Worm (Caenorhabditis elegans) whole organism, L3 larva: Measurements from ENCODE around the gene C03B1.3.

Experiments
- R02D3.7 ChIP-seq: fragments of 150-350 bp; optimal IDR thresholded peaks from 2 replicates; lab custom pipeline; 2014; ENCODE audit warnings: missing biosample characterization, missing genetic modification characterization
- ZK546.5 ChIP-seq: sonication (generic microtip); optimal IDR thresholded peaks from 2 replicates; lab custom pipeline; 2017; ENCODE audit warnings: missing biosample characterization, missing genetic modification characterization
- aly-2 ChIP-seq: fragments of 150-350 bp; optimal IDR thresholded peaks from 2 replicates; lab custom pipeline; 2014; ENCODE audit warnings: missing biosample characterization, missing genetic modification characterization
- ceh-28 ChIP-seq: fragments of 150-350 bp; optimal IDR thresholded peaks from 2 replicates; lab custom pipeline; 2014; ENCODE audit warnings: missing biosample characterization, missing genetic modification reagents, missing genetic modification characterization
- egl-27 ChIP-seq: sonication (generic microtip); optimal IDR thresholded peaks from 4 replicates; lab custom pipeline; 2017; ENCODE audit warnings: missing biosample characterization, missing genetic modification reagents, missing genetic modification characterization
- egl-5 ChIP-seq: fragments of 150-350 bp; optimal IDR thresholded peaks from 2 replicates; lab custom pipeline; 2017; ENCODE audit warnings: missing biosample characterization, missing genetic modification reagents, missing genetic modification characterization, inconsistent platforms
- elt-1 ChIP-seq: fragments of 150-350 bp; optimal IDR thresholded peaks from 2 replicates; lab custom pipeline; 2014; ENCODE audit warnings: missing biosample characterization, missing genetic modification characterization
- elt-2 ChIP-seq: sonication (generic microtip); optimal IDR thresholded peaks from 2 replicates; lab custom pipeline; 2016; ENCODE audit warnings: missing genetic modification reagents, mild to moderate bottlenecking, missing genetic modification characterization, missing compliant biosample characterization
- elt-3 ChIP-seq, 3 experiments: fragments of 150-350 bp in 1 of 3; sonication (generic microtip) in 2 of 3; optimal IDR thresholded peaks; 2 replicates in 2 of 3; 4 replicates in 1 of 3; lab custom pipeline; 2014 to 2017; ENCODE audit warnings: missing biosample characterization in 3 of 3, missing genetic modification characterization in 3 of 3
- eor-1 ChIP-seq, 2 experiments: fragments of 150-350 bp; optimal IDR thresholded peaks; 2 replicates each; lab custom pipeline; 2014 to 2018; ENCODE audit warnings: missing biosample characterization in 2 of 2, missing genetic modification characterization in 2 of 2
- fkh-2 ChIP-seq: fragments of 150-350 bp; optimal IDR thresholded peaks from 2 replicates; lab custom pipeline; 2014; ENCODE audit warnings: missing biosample characterization, missing genetic modification reagents, missing genetic modification characterization
- fos-1 ChIP-seq: fragments of 150-350 bp; optimal IDR thresholded peaks from 2 replicates; lab custom pipeline; 2014; ENCODE audit warnings: missing biosample characterization, missing genetic modification characterization
- hmg-11 ChIP-seq: sonication (generic microtip); optimal IDR thresholded peaks from 2 replicates; lab custom pipeline; 2016; ENCODE audit warnings: missing genetic modification characterization, missing compliant biosample characterization
- jun-1 ChIP-seq: fragments of 150-350 bp; optimal IDR thresholded peaks from 2 replicates; lab custom pipeline; 2014; ENCODE audit warnings: missing biosample characterization, missing genetic modification reagents, missing genetic modification characterization
- lin-15B ChIP-seq: fragments of 150-350 bp; optimal IDR thresholded peaks from 2 replicates; lab custom pipeline; 2014; ENCODE audit warnings: missing biosample characterization, missing genetic modification characterization
- lin-39 ChIP-seq: fragments of 150-350 bp; optimal IDR thresholded peaks from 2 replicates; lab custom pipeline; 2018; ENCODE audit warnings: missing biosample characterization, missing genetic modification reagents, missing genetic modification characterization
- lsy-12 ChIP-seq: sonication (generic microtip); optimal IDR thresholded peaks from 2 replicates; lab custom pipeline; 2016; ENCODE audit warnings: mild to moderate bottlenecking, missing genetic modification characterization, missing compliant biosample characterization
- mdl-1 ChIP-seq: fragments of 150-350 bp; optimal IDR thresholded peaks from 2 replicates; lab custom pipeline; 2014; ENCODE audit warnings: missing biosample characterization, missing genetic modification characterization
- nfya-1 ChIP-seq: sonication (generic microtip); optimal IDR thresholded peaks from 2 replicates; lab custom pipeline; 2017; ENCODE audit warnings: missing genetic modification characterization, mild to moderate bottlenecking, missing compliant biosample characterization, antibody characterized with exemption, moderate library complexity; ENCODE audit not compliant: insufficient read depth
- nhr-23 ChIP-seq: fragments of 150-350 bp; optimal IDR thresholded peaks from 2 replicates; lab custom pipeline; 2014; ENCODE audit warnings: missing biosample characterization, missing genetic modification reagents, missing genetic modification characterization
- nhr-25 ChIP-seq: sonication (generic microtip); optimal IDR thresholded peaks from 2 replicates; lab custom pipeline; 2017; ENCODE audit warnings: missing biosample characterization, missing genetic modification characterization
- nhr-43 ChIP-seq: sonication (generic microtip); optimal IDR thresholded peaks from 2 replicates; lab custom pipeline; 2016; ENCODE audit warnings: mild to moderate bottlenecking, missing genetic modification characterization, missing compliant biosample characterization; ENCODE audit not compliant: poor library complexity, severe bottlenecking
- nhr-67 ChIP-seq: fragments of 150-350 bp; optimal IDR thresholded peaks from 2 replicates; lab custom pipeline; 2014; ENCODE audit warnings: missing biosample characterization, missing genetic modification characterization
- nhr-76 ChIP-seq: fragments of 150-350 bp; sonication (generic microtip); optimal IDR thresholded peaks from 5 replicates; lab custom pipeline; 2014; ENCODE audit warnings: missing biosample characterization, missing genetic modification characterization
- pha-4 ChIP-seq: fragments of 150-350 bp; optimal IDR thresholded peaks from 2 replicates; lab custom pipeline; 2014; ENCODE audit warnings: missing biosample characterization, missing genetic modification reagents, missing genetic modification characterization
- pqm-1 ChIP-seq: fragments of 150-350 bp; optimal IDR thresholded peaks from 2 replicates; lab custom pipeline; 2017; ENCODE audit warnings: missing biosample characterization, missing genetic modification characterization, inconsistent platforms
- sea-2 ChIP-seq: fragments of 150-350 bp; sonication (generic microtip); optimal IDR thresholded peaks from 4 replicates; lab custom pipeline; 2014; ENCODE audit warnings: missing biosample characterization, missing genetic modification reagents, missing genetic modification characterization
- snpc-4 ChIP-seq: fragments of 150-350 bp; optimal IDR thresholded peaks from 2 replicates; lab custom pipeline; 2014; ENCODE audit warnings: missing biosample characterization, missing genetic modification characterization
- tbx-2 ChIP-seq: sonication (generic microtip); optimal IDR thresholded peaks from 2 replicates; lab custom pipeline; 2016; ENCODE audit warnings: mild to moderate bottlenecking, missing genetic modification characterization, missing compliant biosample characterization
- unc-39 ChIP-seq: sonication (generic microtip); optimal IDR thresholded peaks from 4 replicates; lab custom pipeline; 2017; ENCODE audit warnings: missing biosample characterization, missing genetic modification characterization
- zag-1 ChIP-seq: fragments of 150-350 bp; optimal IDR thresholded peaks from 2 replicates; lab custom pipeline; 2014; ENCODE audit warnings: missing biosample characterization, missing genetic modification characterization
- ztf-4 ChIP-seq: fragments of 150-350 bp; optimal IDR thresholded peaks from 2 replicates; lab custom pipeline; 2014; ENCODE audit warnings: missing biosample characterization, missing genetic modification characterization

C03B1.3 gene

DNA sequence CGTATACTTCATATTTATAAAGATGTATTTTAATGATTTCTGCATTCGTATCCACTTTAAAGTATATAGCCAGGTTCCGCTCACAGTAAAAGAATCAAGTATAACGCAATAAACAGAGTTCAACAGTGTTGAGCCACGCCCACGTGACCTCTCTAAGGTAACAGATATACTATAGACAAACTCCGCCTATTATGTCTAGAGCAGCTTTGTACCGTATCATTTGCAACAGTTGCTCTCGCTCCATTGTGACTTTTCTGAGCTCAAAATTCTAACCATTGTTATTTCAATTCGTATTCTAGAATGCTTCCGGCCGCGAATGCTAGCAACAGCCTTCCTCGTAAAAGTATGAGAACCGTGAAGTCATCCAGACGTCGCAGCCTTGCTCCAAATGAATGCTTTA, 7.5 kb downstream of the C03B1.3 start, which contains the start of gene C03B1.17:
Gene C03B1.17 (plus strand): TSS at position 301 of the 400 bp plus-strand sequence.
- no peak for TF ChIP-seq elt-1
- no peak for TF ChIP-seq tbx-2 (tag; lab: Kevin White, UChicago)
- TF ChIP-seq lin-39 (tag; lab: Kevin White, UChicago) = no peak
- no peak for TF ChIP-seq nhr-76 (tag; lab: Kevin White, UChicago)
- no peak for TF ChIP-seq elt-3 (tag; optimal IDR thresholded peaks at IDR 0.05; lab: Kevin White, UChicago)
- TF ChIP-seq pqm-1 (tag; lab: Kevin White, UChicago) = no peak
- no peak for TF ChIP-seq nhr-43
- TF ChIP-seq elt-2 = no peak
- no peak for TF ChIP-seq unc-39 (tag; lab: Kevin White, UChicago)
- TF ChIP-seq fos-1 (tag; lab: Kevin White, UChicago) = no peak
- TF ChIP-seq R02D3.7 (tag; lab: Kevin White, UChicago) = no peak
- TF ChIP-seq ceh-28 (tag; lab: Kevin White, UChicago) = no peak
- no peak for TF ChIP-seq nfya-1 (tag; lab: Kevin White, UChicago)
- no peak for TF ChIP-seq jun-1 (tag; lab: Kevin White, UChicago)
- TF ChIP-seq nhr-67 = no peak
- TF ChIP-seq egl-27 (tag; lab: Kevin White, UChicago) = no peak

- TF ChIP-seq jun-1 (tag; lab: Kevin White, UChicago) = no peak
- TF ChIP-seq fkh-2 = no peak
- no peak for TF ChIP-seq nhr-25
- TF ChIP-seq ceh-28 (tag; lab: Kevin White, UChicago) = no peak
- TF ChIP-seq sea-2 (GFP tag; lab: Kevin White, UChicago) = no peak
- TF ChIP-seq nhr-23 (tag; lab: Kevin White, UChicago) = no peak
- TF ChIP-seq snpc-4 (tag; lab: Kevin White, UChicago) = no peak
- TF ChIP-seq ztf-4 (tag; lab: Kevin White, UChicago) = no peak
- no peak for TF ChIP-seq elt-2
- TF ChIP-seq eor-1 (tag; optimal IDR thresholded peaks at IDR 0.05; lab: Kevin White, UChicago) = no peak
- TF ChIP-seq egl-5 (tag; lab: Kevin White, UChicago) = no peak
- TF ChIP-seq lin-39 (tag; lab: Kevin White, UChicago) = no peak
- no peak for TF ChIP-seq nhr-43
- TF ChIP-seq, all 47 proteins: peak for 0
Observed at ce11 chrX:6374451-6374850, 8.6 kb downstream of the C03B1.3 start, which contains the start of gene C03B1.1. Gene C03B1.1, plus strand, starts transcription at chrX:6374751.

DNA sequence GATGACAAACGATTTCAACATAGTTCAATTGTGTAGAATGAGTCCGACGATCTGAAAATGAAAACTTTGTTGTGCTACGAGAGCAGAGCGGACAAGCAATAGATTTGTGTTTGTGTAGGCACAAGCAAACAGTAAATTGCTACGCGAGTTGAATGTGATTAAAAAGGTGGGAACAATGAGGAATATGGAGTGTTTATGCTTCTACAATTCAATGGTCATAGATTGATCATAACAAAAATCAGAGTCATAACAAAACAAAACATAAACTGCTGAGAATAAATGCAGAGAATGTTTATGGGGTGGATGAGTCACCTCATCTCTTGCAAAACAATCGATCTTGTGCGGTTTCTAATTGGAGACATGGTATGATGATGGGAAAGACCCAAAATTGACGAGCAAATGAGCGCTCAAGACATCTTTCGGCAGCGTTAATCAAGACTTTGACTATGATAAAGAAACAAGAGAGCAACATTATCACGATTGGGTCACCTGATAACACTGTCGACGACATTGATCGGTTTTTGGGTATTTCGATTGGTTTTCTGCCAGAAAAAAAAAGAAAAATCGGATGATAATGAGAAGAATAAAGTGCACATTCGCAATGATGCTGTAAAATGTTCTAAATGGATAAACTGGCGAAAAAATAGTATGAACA, 11.9 kb downstream of the C03B1.3 start, which contains the start of gene lmp-1:
Gene lmp-1 (minus strand): TSS at position 51 of the 655 bp plus-strand sequence.
- no peak for TF ChIP-seq zag-1 (tag; lab: Kevin White, UChicago)
- TF ChIP-seq hmg-11 (tag; lab: Kevin White, UChicago) = no peak
- peak; percentile 66 for TF ChIP-seq pqm-1 (tag; lab: Kevin White, UChicago)
- TF ChIP-seq elt-2 = peak; percentile 76
- TF ChIP-seq nhr-23 (tag; lab: Kevin White, UChicago) = no peak

- peak; percentile 19 for TF ChIP-seq mdl-1 (tag; lab: Kevin White, UChicago)
- peak; percentile 22 for TF ChIP-seq tbx-2 (tag; lab: Kevin White, UChicago)
- peak; percentile 2 for TF ChIP-seq nhr-43
- no peak for TF ChIP-seq elt-1
- no peak for TF ChIP-seq unc-39 (tag; lab: Kevin White, UChicago)
- peak; percentile 51 for TF ChIP-seq sea-2 (GFP tag; lab: Kevin White, UChicago)
- TF ChIP-seq lsy-12 (tag; lab: Kevin White, UChicago) = peak; percentile 24
- TF ChIP-seq pha-4 = peak; percentile 80
- no peak for TF ChIP-seq ZK546.5
- peak; percentile 76 for TF ChIP-seq hmg-11 (tag; lab: Kevin White, UChicago)
- peak; percentile 28 for TF ChIP-seq jun-1 (tag; lab: Kevin White, UChicago)
- TF ChIP-seq nfya-1 (tag; lab: Kevin White, UChicago) = peak; percentile 70
- TF ChIP-seq lin-15B (tag; lab: Kevin White, UChicago) = peak; percentile 46
- peak; percentile 1 for TF ChIP-seq nhr-25
- TF ChIP-seq snpc-4 (tag; lab: Kevin White, UChicago) = peak; percentile 34
- peak; percentile 86 for TF ChIP-seq lin-39 (tag; lab: Kevin White, UChicago)
- TF ChIP-seq fkh-2 = no peak
- no peak for TF ChIP-seq egl-27 (tag; lab: Kevin White, UChicago)
Observed at ce11 chrX:6378363-6378762, 12.5 kb downstream of the C03B1.3 start.

- TF ChIP-seq nhr-25 (peak; percentile 86), aly-2 (no peak), elt-1 (peak; percentile 85), ZK546.5 (no peak), nhr-23 (tag; lab: Kevin White, UChicago) (peak; percentile 4), snpc-4 (tag; lab: Kevin White, UChicago) (no peak)
Observed at ce11 chrX:6382930-6383329, 17.1 kb downstream of the C03B1.3 start.
